Worm (Caenorhabditis elegans): ENCODE results near the gene R74.2.
A peak's percentile ranks its signal among the peaks of the same experiment; 100 is the strongest.

R74.2 gene

ce11 chrIII:4191091-4191638 is 3.2 kb downstream of the R74.2 start, which contains the start of gene dnj-16:
Gene dnj-16, plus strand, starts transcription at chrIII:4191141.
- no peak for TF ChIP-seq nhr-28 (tag; optimal IDR thresholded peaks at IDR 0.05)
- no peak for TF ChIP-seq unc-62 (GFP tag; optimal IDR thresholded peaks at IDR 0.05)
- TF ChIP-seq tbx-2 (tag; optimal IDR thresholded peaks at IDR 0.05), result no peak
- TF ChIP-seq mml-1 (tag; optimal IDR thresholded peaks at IDR 0.05), result no peak
- TF ChIP-seq skn-1 (tag; optimal IDR thresholded peaks at IDR 0.05), result no peak
- TF ChIP-seq egl-27 (tag; optimal IDR thresholded peaks at IDR 0.05), result no peak
- no peak for TF ChIP-seq ceh-16 (tag; optimal IDR thresholded peaks at IDR 0.05)
- TF ChIP-seq hmg-11 (tag; optimal IDR thresholded peaks at IDR 0.05), result peak; percentile 43
- no peak for TF ChIP-seq fkh-2 (tag; optimal IDR thresholded peaks at IDR 0.05)
- no peak for TF ChIP-seq fkh-10 (GFP tag; optimal IDR thresholded peaks at IDR 0.05)
- no peak for TF ChIP-seq unc-39 (tag; optimal IDR thresholded peaks at IDR 0.05)
- peak; percentile 56 for TF ChIP-seq jun-1 (tag; optimal IDR thresholded peaks at IDR 0.05)
- TF ChIP-seq ztf-4 (tag; optimal IDR thresholded peaks at IDR 0.05), result no peak
- TF ChIP-seq R02D3.7 (tag; optimal IDR thresholded peaks at IDR 0.05), result no peak
- TF ChIP-seq daf-12 (tag; optimal IDR thresholded peaks at IDR 0.05), result no peak
- no peak for TF ChIP-seq nhr-11 (tag; optimal IDR thresholded peaks at IDR 0.05)
- no peak for TF ChIP-seq elt-3 (tag; optimal IDR thresholded peaks at IDR 0.05)
- no peak for TF ChIP-seq aly-2 (tag; optimal IDR thresholded peaks at IDR 0.05)
- TF ChIP-seq nhr-237 (tag; optimal IDR thresholded peaks at IDR 0.05), result no peak
- TF ChIP-seq lin-15B (tag; optimal IDR thresholded peaks at IDR 0.05), result peak; percentile 40
- no peak for TF ChIP-seq nhr-77 (tag; optimal IDR thresholded peaks at IDR 0.05)
- no peak for TF ChIP-seq sea-2 (GFP tag; optimal IDR thresholded peaks at IDR 0.05)
- TF ChIP-seq pha-4 (tag; optimal IDR thresholded peaks at IDR 0.05), result peak; percentile 88
- no peak for TF ChIP-seq ZK546.5 (tag; optimal IDR thresholded peaks at IDR 0.05)
- no peak for TF ChIP-seq ama-1 (optimal IDR thresholded peaks at IDR 0.05)
- TF ChIP-seq lin-39 (tag; optimal IDR thresholded peaks at IDR 0.05), result peak; percentile 33
- TF ChIP-seq ztf-11 (tag; optimal IDR thresholded peaks at IDR 0.05), result no peak
- no peak for TF ChIP-seq elt-2 (tag; optimal IDR thresholded peaks at IDR 0.05)
- no peak for TF ChIP-seq ceh-82 (tag; optimal IDR thresholded peaks at IDR 0.05)
- TF ChIP-seq ceh-9 (tag; optimal IDR thresholded peaks at IDR 0.05), result no peak
- TF ChIP-seq fos-1 (tag; optimal IDR thresholded peaks at IDR 0.05), result no peak
- no peak for TF ChIP-seq zag-1 (tag; optimal IDR thresholded peaks at IDR 0.05)
- no peak for TF ChIP-seq nhr-67 (tag; optimal IDR thresholded peaks at IDR 0.05)
- TF ChIP-seq nhr-43 (tag; optimal IDR thresholded peaks at IDR 0.05; ENCODE audit: poor library complexity, severe bottlenecking), result no peak
- no peak for TF ChIP-seq egl-5 (tag; optimal IDR thresholded peaks at IDR 0.05)
- no peak for TF ChIP-seq nhr-12 (tag; optimal IDR thresholded peaks at IDR 0.05)
- peak; percentile 30 for TF ChIP-seq pqm-1 (tag; optimal IDR thresholded peaks at IDR 0.05)
- TF ChIP-seq nhr-25 (tag; optimal IDR thresholded peaks at IDR 0.05), result peak; percentile 8
- TF ChIP-seq nhr-76 (tag; optimal IDR thresholded peaks at IDR 0.05), result no peak
- peak; percentile 9 for TF ChIP-seq snpc-4 (tag; optimal IDR thresholded peaks at IDR 0.05)
- TF ChIP-seq elt-1 (tag; optimal IDR thresholded peaks at IDR 0.05), result no peak
- peak; percentile 4 for TF ChIP-seq ceh-28 (tag; optimal IDR thresholded peaks at IDR 0.05)
- TF ChIP-seq nhr-23 (tag; optimal IDR thresholded peaks at IDR 0.05), result no peak
- peak; percentile 69 for TF ChIP-seq nfya-1 (tag; optimal IDR thresholded peaks at IDR 0.05; ENCODE audit: insufficient read depth)
- TF ChIP-seq lsy-12 (tag; optimal IDR thresholded peaks at IDR 0.05), result no peak
- no peak for TF ChIP-seq mdl-1 (tag; optimal IDR thresholded peaks at IDR 0.05)

- no peak for TF ChIP-seq zag-1 (tag; optimal IDR thresholded peaks at IDR 0.05)
- TF ChIP-seq nhr-23 (tag; optimal IDR thresholded peaks at IDR 0.05), result peak; percentile 89
- TF ChIP-seq eor-1 (tag; optimal IDR thresholded peaks at IDR 0.05), result no peak
- peak; percentile 80 for TF ChIP-seq hmg-11 (tag; optimal IDR thresholded peaks at IDR 0.05)
- TF ChIP-seq aly-2 (tag; optimal IDR thresholded peaks at IDR 0.05), result no peak
- TF ChIP-seq lin-39 (tag; optimal IDR thresholded peaks at IDR 0.05), result peak; percentile 94
- TF ChIP-seq lsy-12 (tag; optimal IDR thresholded peaks at IDR 0.05), result peak; percentile 81
- TF ChIP-seq R02D3.7 (tag; optimal IDR thresholded peaks at IDR 0.05), result peak; percentile 64
- TF ChIP-seq nhr-28 (tag; optimal IDR thresholded peaks at IDR 0.05), result no peak
- peak; percentile 75 for TF ChIP-seq ceh-28 (tag; optimal IDR thresholded peaks at IDR 0.05)
- TF ChIP-seq nhr-67 (tag; optimal IDR thresholded peaks at IDR 0.05), result no peak
- no peak for TF ChIP-seq ZK546.5 (tag; optimal IDR thresholded peaks at IDR 0.05)
- peak; percentile 76 for TF ChIP-seq snpc-4 (tag; optimal IDR thresholded peaks at IDR 0.05)
- TF ChIP-seq ceh-9 (tag; optimal IDR thresholded peaks at IDR 0.05), result no peak
- peak; percentile 94 for TF ChIP-seq nhr-25 (tag; optimal IDR thresholded peaks at IDR 0.05)
- peak; percentile 88 for TF ChIP-seq ama-1 (optimal IDR thresholded peaks at IDR 0.05)
- peak; percentile 98 for TF ChIP-seq elt-2 (tag; optimal IDR thresholded peaks at IDR 0.05)
- no peak for TF ChIP-seq fkh-2 (tag; optimal IDR thresholded peaks at IDR 0.05)
- TF ChIP-seq skn-1 (tag; optimal IDR thresholded peaks at IDR 0.05), result peak; percentile 88
- TF ChIP-seq egl-27 (tag; optimal IDR thresholded peaks at IDR 0.05), result peak; percentile 86
- peak; percentile 66 for TF ChIP-seq fkh-10 (GFP tag; optimal IDR thresholded peaks at IDR 0.05)
- no peak for TF ChIP-seq unc-39 (tag; optimal IDR thresholded peaks at IDR 0.05)
- peak; percentile 95 for TF ChIP-seq pha-4 (tag; optimal IDR thresholded peaks at IDR 0.05)
- peak; percentile 16 for TF ChIP-seq tbx-2 (tag; optimal IDR thresholded peaks at IDR 0.05)
- no peak for TF ChIP-seq nhr-237 (tag; optimal IDR thresholded peaks at IDR 0.05)
- peak; percentile 94 for TF ChIP-seq nfya-1 (tag; optimal IDR thresholded peaks at IDR 0.05; ENCODE audit: insufficient read depth)
- TF ChIP-seq ztf-4 (tag; optimal IDR thresholded peaks at IDR 0.05), result no peak
- no peak for TF ChIP-seq mml-1 (tag; optimal IDR thresholded peaks at IDR 0.05)
- peak; percentile 90 for TF ChIP-seq egl-5 (tag; optimal IDR thresholded peaks at IDR 0.05)
- peak; percentile 84 for TF ChIP-seq lin-15B (tag; optimal IDR thresholded peaks at IDR 0.05)
- TF ChIP-seq fos-1 (tag; optimal IDR thresholded peaks at IDR 0.05), result peak; percentile 85
- TF ChIP-seq daf-12 (tag; optimal IDR thresholded peaks at IDR 0.05), result no peak
- no peak for TF ChIP-seq nhr-76 (tag; optimal IDR thresholded peaks at IDR 0.05)
- peak; percentile 39 for TF ChIP-seq nhr-43 (tag; optimal IDR thresholded peaks at IDR 0.05; ENCODE audit: poor library complexity, severe bottlenecking)
- peak; percentile 97 for TF ChIP-seq pqm-1 (tag; optimal IDR thresholded peaks at IDR 0.05)
- TF ChIP-seq mdl-1 (tag; optimal IDR thresholded peaks at IDR 0.05), result peak; percentile 55
These were observed 5.7 kb downstream of the R74.2 start, which contains the start of gene xbp-1 for ce11 chrIII:4193659-4194103. Gene xbp-1, plus strand, starts transcription at chrIII:4193809.

Measured in whole organism, L3 larva.